Worm (Caenorhabditis elegans): ENCODE measurements around the gene fbxa-88.

ce11 chrV:16129116-16129515, 13.8 kb downstream of the fbxa-88 start:
- TF ChIP-seq fax-1 (tag; optimal IDR thresholded peaks at IDR 0.05) (no peak), nhr-11 (tag; optimal IDR thresholded peaks at IDR 0.05) (no peak), Y22D7AL.16 (tag; optimal IDR thresholded peaks at IDR 0.05) (no peak), elt-2 (tag; optimal IDR thresholded peaks at IDR 0.05) (no peak), hlh-6 (tag; optimal IDR thresholded peaks at IDR 0.05) (no peak), hlh-8 (tag; optimal IDR thresholded peaks at IDR 0.05) (no peak), pha-4 (tag; optimal IDR thresholded peaks at IDR 0.05) (no peak), ceh-30 (tag; optimal IDR thresholded peaks at IDR 0.05) (no peak), hlh-15 (tag; optimal IDR thresholded peaks at IDR 0.05) (no peak), ceh-31 (tag; optimal IDR thresholded peaks at IDR 0.05) (no peak), tbx-2 (tag; optimal IDR thresholded peaks at IDR 0.05) (no peak)
